Fruit fly (Drosophila melanogaster) whole organism, pupa: ENCODE results near the gene nAChRbeta1.
A peak's percentile ranks its signal among the peaks of the same experiment; 100 is the strongest.

Experiments
- CG10348 ChIP-seq: fragments of 200-800 bp; sonication (Bioruptor generic); IDR thresholded peaks from 2 replicates; pipeline ENCODE4 v1.3.6; 2022; ENCODE audit warnings: missing biosample characterization, missing genetic modification characterization
- CG12605 ChIP-seq: fragments of 200-800 bp; sonication (Bioruptor generic); IDR thresholded peaks from 2 replicates; pipeline ENCODE4 v1.3.6; 2022; ENCODE audit warnings: missing biosample characterization, missing genetic modification characterization
- CG13204 ChIP-seq: fragments of 200-800 bp; sonication (Bioruptor generic); optimal IDR thresholded peaks from 2 replicates; lab custom pipeline; 2018; ENCODE audit warnings: missing biosample characterization, mild to moderate bottlenecking, missing genetic modification characterization, moderate library complexity
- CG14655 ChIP-seq: fragments of 200-800 bp; sonication (Bioruptor generic); optimal IDR thresholded peaks from 3 replicates; lab custom pipeline; 2017; ENCODE audit warnings: mild to moderate bottlenecking, missing biosample characterization, missing genetic modification reagents, missing genetic modification characterization
- CG15710 ChIP-seq: fragments of 200-800 bp; sonication (Bioruptor generic); optimal IDR thresholded peaks from 2 replicates; lab custom pipeline; 2018; ENCODE audit warnings: missing biosample characterization, mild to moderate bottlenecking, missing genetic modification characterization, moderate library complexity
- CG17806 ChIP-seq: fragments of 200-800 bp; sonication (Bioruptor generic); optimal IDR thresholded peaks from 2 replicates; lab custom pipeline; 2018; ENCODE audit warnings: missing biosample characterization, mild to moderate bottlenecking, missing genetic modification characterization, moderate library complexity
- CG32121 ChIP-seq: fragments of 200-800 bp; sonication (Bioruptor generic); IDR thresholded peaks from 2 replicates; pipeline ENCODE4 v1.3.6; 2022; ENCODE audit warnings: missing biosample characterization, missing genetic modification characterization
- CG34367 ChIP-seq: fragments of 200-800 bp; sonication (Bioruptor generic); optimal IDR thresholded peaks from 2 replicates; lab custom pipeline; 2018; ENCODE audit warnings: missing biosample characterization, mild to moderate bottlenecking, missing genetic modification characterization
- CG4496 ChIP-seq: fragments of 200-800 bp; sonication (Bioruptor generic); IDR thresholded peaks from 3 replicates; pipeline ENCODE4 v1.3.6; 2022; ENCODE audit warnings: missing biosample characterization, missing genetic modification characterization
- CG8159 ChIP-seq: fragments of 200-800 bp; sonication (Bioruptor generic); optimal IDR thresholded peaks from 3 replicates; lab custom pipeline; 2018; ENCODE audit warnings: missing biosample characterization, mild to moderate bottlenecking, missing genetic modification characterization, moderate library complexity
- CG8301 ChIP-seq: fragments of 200-800 bp; sonication (Bioruptor generic); optimal IDR thresholded peaks from 2 replicates; lab custom pipeline; 2018; ENCODE audit warnings: missing biosample characterization, mild to moderate bottlenecking, missing genetic modification characterization
- CG9948 ChIP-seq: fragments of 200-800 bp; sonication (Bioruptor generic); optimal IDR thresholded peaks from 2 replicates; lab custom pipeline; 2018; ENCODE audit warnings: missing biosample characterization, mild to moderate bottlenecking, missing genetic modification characterization, moderate library complexity
- D1 ChIP-seq: fragments of 200-800 bp; sonication (Bioruptor generic); optimal IDR thresholded peaks from 2 replicates; lab custom pipeline; 2018; ENCODE audit warnings: missing biosample characterization, mild to moderate bottlenecking, missing genetic modification characterization, moderate library complexity
- EcR ChIP-seq: fragments of 200-800 bp; sonication (Bioruptor generic); optimal IDR thresholded peaks from 3 replicates; lab custom pipeline; 2019; ENCODE audit warnings: missing biosample characterization, missing genetic modification characterization, mild to moderate bottlenecking, moderate library complexity, missing genetic modification reagents
- Ets98B ChIP-seq: fragments of 200-800 bp; sonication (Bioruptor generic); IDR thresholded peaks from 2 replicates; pipeline ENCODE4 v1.3.6; 2022; ENCODE audit warnings: missing biosample characterization, missing genetic modification characterization
- Pif1A ChIP-seq: fragments of 200-800 bp; sonication (Bioruptor generic); optimal IDR thresholded peaks from 3 replicates; lab custom pipeline; 2016; ENCODE audit warnings: missing biosample characterization, missing genetic modification characterization
- Pif1B ChIP-seq: fragments of 200-800 bp; sonication (Bioruptor generic); optimal IDR thresholded peaks from 3 replicates; lab custom pipeline; 2016; ENCODE audit warnings: missing biosample characterization, missing genetic modification characterization
- Snoo ChIP-seq: fragments of 200-800 bp; sonication (Bioruptor generic); optimal IDR thresholded peaks from 3 replicates; lab custom pipeline; 2017; ENCODE audit warnings: missing biosample characterization, mild to moderate bottlenecking, missing genetic modification characterization, inconsistent platforms
- fd96Ca ChIP-seq: fragments of 200-800 bp; sonication (Bioruptor generic); IDR thresholded peaks from 3 replicates; pipeline ENCODE4 v1.3.6; 2022; ENCODE audit warnings: missing biosample characterization, missing genetic modification characterization
- gl ChIP-seq: fragments of 200-800 bp; sonication (Bioruptor generic); optimal IDR thresholded peaks from 2 replicates; lab custom pipeline; 2018; ENCODE audit warnings: missing biosample characterization, mild to moderate bottlenecking, missing genetic modification characterization
- rn ChIP-seq: fragments of 200-800 bp; sonication (Bioruptor generic); IDR thresholded peaks from 2 replicates; pipeline ENCODE4 v1.3.6; 2022; ENCODE audit warnings: missing biosample characterization, missing genetic modification characterization

nAChRbeta1 gene

DNA sequence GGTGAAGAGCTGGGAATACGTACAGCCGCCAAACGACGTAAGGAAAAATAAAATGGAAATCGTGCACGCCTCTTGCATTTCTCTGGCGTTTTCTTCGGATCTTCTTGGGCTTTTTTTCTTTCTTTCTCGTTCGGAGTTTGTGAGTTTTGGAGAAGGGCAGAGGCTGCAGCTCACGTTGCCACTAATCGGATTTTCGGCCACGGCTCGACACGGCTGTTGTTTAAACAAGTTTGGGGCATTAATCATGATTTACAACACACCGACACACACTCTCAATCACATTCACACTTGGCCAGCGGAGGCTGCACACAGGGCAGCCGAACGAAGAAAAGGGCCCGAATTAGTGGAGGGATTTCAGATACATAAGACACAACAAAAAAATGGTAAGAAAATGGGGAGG lies 32.8 kb upstream of the nAChRbeta1 start:
- TF ChIP-seq CG9948 (tag; lab: Kevin White, UChicago) (no peak), fd96Ca (GFP tag; lab: Robert Waterston, UW) (no peak), rn (GFP tag; lab: Robert Waterston, UW) (no peak), Pif1A (GFP tag; lab: Kevin White, UChicago) (no peak), CG4496 (no peak), CG13204 (GFP tag; lab: Kevin White, UChicago) (no peak), CG12605 (no peak), Snoo (tag; lab: Kevin White, UChicago) (no peak), CG34367 (tag; lab: Kevin White, UChicago) (no peak), CG15710 (tag; lab: Kevin White, UChicago) (no peak)

DNA sequence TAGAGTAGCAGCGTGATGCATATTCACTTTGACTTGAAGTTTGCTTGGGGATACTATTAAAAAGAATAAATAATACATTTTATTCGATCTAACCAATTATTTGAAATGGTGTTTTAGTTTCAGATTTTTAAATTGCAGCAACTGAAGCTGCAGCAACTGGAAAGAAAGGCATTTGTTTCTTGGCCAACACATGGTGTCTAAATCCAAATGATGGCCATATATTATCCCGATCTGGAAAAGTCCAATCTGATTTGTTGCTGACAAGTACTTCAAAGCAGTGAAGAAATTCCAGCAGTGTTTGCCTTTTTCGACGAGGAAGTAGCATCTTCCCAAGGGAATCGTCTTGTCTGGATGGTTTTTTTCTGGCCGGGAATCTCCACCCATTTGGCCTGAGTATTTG lies 32.0 kb upstream of the nAChRbeta1 start:
- no peak for TF ChIP-seq CG13204 (GFP tag; lab: Kevin White, UChicago)
- no peak for TF ChIP-seq fd96Ca (GFP tag; lab: Robert Waterston, UW)
- TF ChIP-seq D1 (tag; lab: Kevin White, UChicago), result no peak
- no peak for TF ChIP-seq CG4496
- TF ChIP-seq rn (GFP tag; lab: Robert Waterston, UW), result no peak
- peak; percentile 67 for TF ChIP-seq CG14655 (GFP tag; lab: Kevin White, UChicago)
- TF ChIP-seq CG8301 (tag; lab: Kevin White, UChicago), result peak; percentile 43
- no peak for TF ChIP-seq CG32121 (GFP tag; lab: Robert Waterston, UW)

- TF ChIP-seq fd96Ca (GFP tag; lab: Robert Waterston, UW) (peak; percentile 60; the same call in 2 of the 3 replicates), rn (GFP tag; lab: Robert Waterston, UW) (0 out of 2 replicates have a peak, but pooled peaks have one; percentile 27), CG13204 (GFP tag; lab: Kevin White, UChicago) (no peak), Snoo (tag; lab: Kevin White, UChicago) (no peak), CG34367 (tag; lab: Kevin White, UChicago) (no peak), gl (no peak), CG12605 (peak; percentile 36; the same call in 1 of the 2 replicates), CG8159 (no peak), EcR (GFP tag; lab: Kevin White, UChicago) (no peak), CG32121 (GFP tag; lab: Robert Waterston, UW) (no peak), CG4496 (peak; percentile 60; the same call in 2 of the 3 replicates), CG14655 (GFP tag; lab: Kevin White, UChicago) (peak; percentile 80), Ets98B (GFP tag; lab: Robert Waterston, UW) (peak; percentile 63), D1 (tag; lab: Kevin White, UChicago) (no peak), CG8301 (tag; lab: Kevin White, UChicago) (peak; percentile 77), CG9948 (tag; lab: Kevin White, UChicago) (peak; percentile 22), CG17806 (peak; percentile 15), CG10348 (GFP tag; lab: Robert Waterston, UW) (no peak), Pif1B (GFP tag; lab: Kevin White, UChicago) (peak; percentile 15), CG15710 (tag; lab: Kevin White, UChicago) (no peak), Pif1A (GFP tag; lab: Kevin White, UChicago) (peak; percentile 36)
Measured at dm6 chr3L:4397874-4398273, 31.3 kb upstream of the nAChRbeta1 start.

- TF ChIP-seq CG9948 (tag; lab: Kevin White, UChicago), result no peak
- peak; percentile 6 for TF ChIP-seq CG8301 (tag; lab: Kevin White, UChicago)
- TF ChIP-seq CG8159, result peak; percentile 11
- peak; percentile 2 for TF ChIP-seq Snoo (tag; lab: Kevin White, UChicago)
- TF ChIP-seq EcR (GFP tag; lab: Kevin White, UChicago), result no peak
- no peak for TF ChIP-seq CG14655 (GFP tag; lab: Kevin White, UChicago)
- TF ChIP-seq CG4496, result 0 out of 3 replicates have a peak, but pooled peaks have one; percentile 24
- no peak for TF ChIP-seq CG15710 (tag; lab: Kevin White, UChicago)
Measured at dm6 chr3L:4399905-4400304, 29.2 kb upstream of the nAChRbeta1 start.

- TF ChIP-seq CG8301 (tag; lab: Kevin White, UChicago) (no peak), CG4496 (no peak)
Measured at dm6 chr3L:4401241-4401640, 27.9 kb upstream of the nAChRbeta1 start.

DNA sequence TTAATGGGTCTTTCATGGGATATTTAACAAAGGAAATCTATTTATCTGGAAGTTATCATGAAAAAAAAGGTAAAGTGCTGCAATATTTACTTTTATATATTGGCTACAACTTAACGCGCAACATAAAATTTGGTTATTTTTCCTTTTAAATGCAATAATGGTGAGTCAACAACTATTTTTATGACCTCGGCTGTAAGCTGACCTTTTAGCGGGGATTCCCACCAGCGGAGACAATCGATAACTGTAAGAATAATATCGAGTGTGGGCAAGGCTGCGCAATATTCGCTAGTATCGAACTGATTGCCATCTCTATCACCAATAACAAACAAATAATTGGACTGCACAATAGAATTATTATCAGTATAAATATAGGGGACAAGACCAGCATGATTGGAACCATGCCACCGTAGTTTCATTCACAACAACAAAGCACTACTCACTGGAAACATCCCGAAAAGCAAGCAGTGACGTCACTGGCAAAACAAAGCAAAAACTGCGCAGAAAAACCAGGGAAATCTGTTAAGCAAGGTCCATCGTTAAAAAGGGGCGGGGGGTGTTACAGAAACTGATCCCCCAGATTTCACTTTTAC lies 25.9 kb upstream of the nAChRbeta1 start, which contains the start of gene Syx17:
Gene Syx17, plus strand, starts transcription at position 308 of the 590 bp plus-strand sequence.
- TF ChIP-seq EcR (GFP tag; lab: Kevin White, UChicago), result peak; percentile 49
- no peak for TF ChIP-seq rn (GFP tag; lab: Robert Waterston, UW)
- TF ChIP-seq CG8159, result peak; percentile 46
- peak; percentile 47 for TF ChIP-seq Pif1B (GFP tag; lab: Kevin White, UChicago)
- peak; percentile 43 for TF ChIP-seq CG15710 (tag; lab: Kevin White, UChicago)
- TF ChIP-seq CG4496, result peak; percentile 74
- TF ChIP-seq Snoo (tag; lab: Kevin White, UChicago), result peak; percentile 37
- no peak for TF ChIP-seq CG10348 (GFP tag; lab: Robert Waterston, UW)
- TF ChIP-seq CG32121 (GFP tag; lab: Robert Waterston, UW), result peak; percentile 61; the same call in 1 of the 2 replicates
- TF ChIP-seq CG12605, result peak; percentile 35; the same call in 1 of the 2 replicates
- peak; percentile 62 for TF ChIP-seq Pif1A (GFP tag; lab: Kevin White, UChicago)
- peak; percentile 28 for TF ChIP-seq D1 (tag; lab: Kevin White, UChicago)
- TF ChIP-seq CG9948 (tag; lab: Kevin White, UChicago), result peak; percentile 51
- TF ChIP-seq fd96Ca (GFP tag; lab: Robert Waterston, UW), result peak; percentile 26; the same call in 1 of the 3 replicates
- TF ChIP-seq gl, result no peak
- peak; percentile 67 for TF ChIP-seq CG8301 (tag; lab: Kevin White, UChicago)
- peak; percentile 55 for TF ChIP-seq CG14655 (GFP tag; lab: Kevin White, UChicago)
- TF ChIP-seq CG17806, result peak; percentile 49
- TF ChIP-seq CG13204 (GFP tag; lab: Kevin White, UChicago), result no peak
- TF ChIP-seq Ets98B (GFP tag; lab: Robert Waterston, UW), result peak; percentile 71
- TF ChIP-seq CG34367 (tag; lab: Kevin White, UChicago), result peak; percentile 35
